Worm (Caenorhabditis elegans) whole organism, L2 larva: ENCODE measurements around the gene C14A6.3.

Source experiments
- blmp-1 ChIP-seq: sonication (generic microtip); optimal IDR thresholded peaks from 2 replicates; lab custom pipeline; 2017; ENCODE audit warnings: missing genetic modification characterization, mild to moderate bottlenecking, missing compliant biosample characterization, antibody characterized with exemption, moderate library complexity; ENCODE audit not compliant: insufficient read depth
- lsy-2 ChIP-seq, 2 experiments: fragments of 150-350 bp in 1 of 2; sonication (generic microtip) in 1 of 2; optimal IDR thresholded peaks; 2 replicates each; lab custom pipeline; 2014 to 2017; ENCODE audit warnings: missing biosample characterization in 2 of 2, missing genetic modification characterization in 2 of 2
- mdl-1 ChIP-seq, 2 experiments: fragments of 150-350 bp in 1 of 2; sonication (generic microtip) in 1 of 2; optimal IDR thresholded peaks; 2 replicates each; lab custom pipeline; 2017; ENCODE audit warnings: missing biosample characterization in 2 of 2, missing genetic modification characterization in 2 of 2

DNA sequence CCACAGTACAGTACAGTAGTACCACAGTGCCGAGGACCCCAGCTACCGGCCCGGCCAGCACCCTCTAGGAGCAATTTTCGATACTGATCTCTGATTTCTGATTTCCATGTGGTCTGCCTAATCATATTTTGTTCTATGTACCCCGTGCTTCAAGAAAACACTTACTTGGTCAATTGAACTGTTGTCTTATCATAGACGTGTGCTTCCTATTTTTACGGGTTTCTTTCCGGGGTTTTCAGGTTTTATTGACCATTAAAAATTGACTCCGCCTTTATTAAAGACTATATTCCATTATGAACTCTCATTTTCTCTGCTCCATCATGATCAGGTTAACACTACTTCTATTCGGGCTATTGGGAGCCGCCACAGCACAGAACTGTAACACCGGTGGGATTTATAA, 11.5 kb downstream of the C14A6.3 start, which contains the start of gene clec-48:
- TF ChIP-seq lsy-2 (tag; optimal IDR thresholded peaks at IDR 0.05; lab: Kevin White, UChicago) = no peak
- no peak for TF ChIP-seq blmp-1 (tag; lab: Kevin White, UChicago)
- no peak for TF ChIP-seq mdl-1 (tag; optimal IDR thresholded peaks at IDR 0.05; lab: Kevin White, UChicago)
